Worm (Caenorhabditis elegans) whole organism, L2 larva: ENCODE data around the gene srx-74.

ENCODE experiments used
- blmp-1 ChIP-seq: sonication (generic microtip); optimal IDR thresholded peaks from 2 replicates; lab custom pipeline; 2017; ENCODE audit warnings: missing genetic modification characterization, mild to moderate bottlenecking, missing compliant biosample characterization, antibody characterized with exemption, moderate library complexity; ENCODE audit not compliant: insufficient read depth
- dmd-4 ChIP-seq: sonication (generic microtip); optimal IDR thresholded peaks from 2 replicates; lab custom pipeline; 2017; ENCODE audit warnings: missing biosample characterization, missing genetic modification characterization
- lin-13 ChIP-seq: fragments of 150-350 bp; optimal IDR thresholded peaks from 2 replicates; lab custom pipeline; 2014; ENCODE audit warnings: missing biosample characterization, missing genetic modification reagents, missing genetic modification characterization
- lin-39 ChIP-seq: fragments of 150-350 bp; optimal IDR thresholded peaks from 2 replicates; lab custom pipeline; 2014; ENCODE audit warnings: missing biosample characterization, missing genetic modification reagents, missing genetic modification characterization
- nhr-11 ChIP-seq: fragments of 150-350 bp; optimal IDR thresholded peaks from 2 replicates; lab custom pipeline; 2014; ENCODE audit warnings: missing biosample characterization, missing genetic modification characterization
- snpc-4 ChIP-seq: fragments of 150-350 bp; optimal IDR thresholded peaks from 2 replicates; lab custom pipeline; 2014; ENCODE audit warnings: missing biosample characterization, missing genetic modification characterization
- unc-62 ChIP-seq: fragments of 150-350 bp; optimal IDR thresholded peaks from 2 replicates; lab custom pipeline; 2014; ENCODE audit warnings: missing biosample characterization, missing genetic modification reagents, missing genetic modification characterization
- ztf-1 ChIP-seq: fragments of 200-800 bp; sonication (Bioruptor generic); conservative IDR thresholded peaks from 2 replicates; pipeline ENCODE4 v1.3.6; 2022; ENCODE audit warnings: missing genetic modification characterization, missing compliant biosample characterization

DNA sequence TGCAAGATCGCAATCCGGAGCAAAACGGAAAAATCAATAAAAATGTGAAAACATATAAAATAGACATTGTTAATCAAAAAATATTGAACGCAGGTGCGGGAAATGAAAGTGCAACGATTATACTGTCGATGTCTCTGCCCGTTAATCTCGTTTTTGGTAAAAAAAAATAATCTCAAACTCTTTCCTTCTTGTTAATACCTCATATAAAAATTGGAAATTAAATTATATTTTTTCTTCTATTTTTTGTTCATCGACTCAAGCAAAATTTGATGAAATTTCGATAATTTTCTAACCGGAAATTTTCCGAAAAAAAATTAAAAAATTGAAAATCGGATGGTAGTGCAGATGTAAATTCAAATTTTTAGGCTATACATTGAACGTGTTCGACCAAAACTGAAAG lies 10.2 kb upstream of the srx-74 start, which contains the start of gene K03B4.9:
- TF ChIP-seq dmd-4 (no peak), ztf-1 (GFP tag; lab: Robert Waterston, UW) (no peak), blmp-1 (tag; lab: Kevin White, UChicago) (no peak), lin-13 (GFP tag; lab: Kevin White, UChicago) (no peak), nhr-11 (no peak), unc-62 (GFP tag; lab: Kevin White, UChicago) (no peak), lin-39 (tag; lab: Kevin White, UChicago) (no peak), snpc-4 (tag; lab: Kevin White, UChicago) (no peak)
